Worm (Caenorhabditis elegans) whole organism, L4 larva: ENCODE results near the gene nhr-19.

ENCODE experiments used
- T20F7.1 ChIP-seq: fragments of 200-800 bp; sonication (Bioruptor generic); optimal IDR thresholded peaks from 2 replicates; lab custom pipeline; 2018; ENCODE audit warnings: mild to moderate bottlenecking, missing genetic modification characterization, missing compliant biosample characterization
- Y48G9A.11 ChIP-seq: fragments of 200-800 bp; sonication (Bioruptor generic); IDR thresholded peaks from 2 replicates; pipeline ENCODE4 v1.3.6; 2022; ENCODE audit warnings: missing genetic modification reagents, missing genetic modification characterization, missing compliant biosample characterization
- ZK337.2 ChIP-seq: fragments of 200-800 bp; sonication (Bioruptor generic); IDR thresholded peaks from 2 replicates; pipeline ENCODE4 v1.3.6; 2022; ENCODE audit warnings: missing genetic modification reagents, missing genetic modification characterization, missing compliant biosample characterization
- aha-1 ChIP-seq: fragments of 150-350 bp; peaks from one replicate; lab custom pipeline; 2014; ENCODE audit warnings: missing biosample characterization, missing genetic modification characterization
- arid-1 ChIP-seq: fragments of 200-800 bp; sonication (Bioruptor generic); conservative IDR thresholded peaks from 2 replicates; pipeline ENCODE4 v1.3.6; 2022; ENCODE audit warnings: missing genetic modification reagents, missing genetic modification characterization, missing compliant biosample characterization
- ceh-20 ChIP-seq: fragments of 200-800 bp; sonication (Bioruptor generic); IDR thresholded peaks from 2 replicates; pipeline ENCODE4 v1.3.6; 2022; ENCODE audit warnings: missing genetic modification reagents, missing genetic modification characterization, missing compliant biosample characterization
- ceh-32 ChIP-seq: sonication (generic microtip); optimal IDR thresholded peaks from 2 replicates; lab custom pipeline; 2016; ENCODE audit warnings: mild to moderate bottlenecking, missing genetic modification characterization, missing compliant biosample characterization; ENCODE audit not compliant: poor library complexity
- ceh-44 ChIP-seq: fragments of 200-800 bp; sonication (Bioruptor generic); IDR thresholded peaks from 2 replicates; pipeline ENCODE4 v1.3.6; 2022; ENCODE audit warnings: missing genetic modification reagents, missing genetic modification characterization, missing compliant biosample characterization
- ces-1 ChIP-seq: fragments of 150-350 bp; sonication (generic microtip); optimal IDR thresholded peaks from 4 replicates; lab custom pipeline; 2014; ENCODE audit warnings: missing biosample characterization, missing genetic modification reagents, missing genetic modification characterization
- cey-2 ChIP-seq: sonication (generic microtip); optimal IDR thresholded peaks from 3 replicates; lab custom pipeline; 2017; ENCODE audit warnings: missing genetic modification characterization, mild to moderate bottlenecking, missing compliant biosample characterization, antibody characterized with exemption, borderline replicate concordance; ENCODE audit not compliant: insufficient read depth
- daf-16 ChIP-seq, 3 experiments: sonication (generic microtip); optimal IDR thresholded peaks; 2 replicates each; lab custom pipeline; 2016 to 2017; ENCODE audit warnings: missing genetic modification characterization in 3 of 3, missing genetic modification reagents in 3 of 3, mild to moderate bottlenecking in 2 of 3, missing compliant biosample characterization in 2 of 3, missing biosample characterization in 1 of 3, moderate library complexity in 1 of 3
- daf-8 ChIP-seq: fragments of 200-800 bp; sonication (Bioruptor generic); IDR thresholded peaks from 2 replicates; pipeline ENCODE4 v1.3.6; 2022; ENCODE audit warnings: missing genetic modification characterization, missing compliant biosample characterization
- dmd-6 ChIP-seq: fragments of 200-800 bp; sonication (Bioruptor generic); IDR thresholded peaks from 2 replicates; pipeline ENCODE4 v1.3.6; 2022; ENCODE audit warnings: missing genetic modification reagents, missing genetic modification characterization, missing compliant biosample characterization
- dmd-9 ChIP-seq: fragments of 200-800 bp; sonication (Bioruptor generic); IDR thresholded peaks from 2 replicates; pipeline ENCODE4 v1.3.6; 2022; ENCODE audit warnings: missing genetic modification reagents, missing genetic modification characterization, missing compliant biosample characterization
- duxl-1 ChIP-seq: sonication (generic microtip); optimal IDR thresholded peaks from 2 replicates; lab custom pipeline; 2016; ENCODE audit warnings: mild to moderate bottlenecking, missing genetic modification characterization, moderate library complexity, missing compliant biosample characterization; ENCODE audit not compliant: poor library complexity
- fkh-10 ChIP-seq: fragments of 150-350 bp; optimal IDR thresholded peaks from 2 replicates; lab custom pipeline; 2014; ENCODE audit warnings: missing biosample characterization, missing genetic modification reagents, missing genetic modification characterization
- jun-1 ChIP-seq: fragments of 150-350 bp; optimal IDR thresholded peaks from 2 replicates; lab custom pipeline; 2014; ENCODE audit warnings: missing biosample characterization, missing genetic modification reagents, missing genetic modification characterization
- lin-15B ChIP-seq: fragments of 150-350 bp; sonication (generic microtip); optimal IDR thresholded peaks from 3 replicates; lab custom pipeline; 2014; ENCODE audit warnings: missing biosample characterization, missing genetic modification characterization
- lsy-2 ChIP-seq, 2 experiments: fragments of 150-350 bp in 1 of 2; sonication (generic microtip) in 1 of 2; optimal IDR thresholded peaks; 2 replicates each; lab custom pipeline; 2014 to 2017; ENCODE audit warnings: missing biosample characterization in 2 of 2, missing genetic modification characterization in 2 of 2
- mdl-1 ChIP-seq, 2 experiments: fragments of 150-350 bp in 1 of 2; sonication (generic microtip) in 1 of 2; optimal IDR thresholded peaks; 2 replicates each; lab custom pipeline; 2014 to 2017; ENCODE audit warnings: missing biosample characterization in 2 of 2, missing genetic modification characterization in 2 of 2
- mxl-3 ChIP-seq: fragments of 200-800 bp; sonication (Bioruptor generic); optimal IDR thresholded peaks from 2 replicates; lab custom pipeline; 2018; ENCODE audit warnings: mild to moderate bottlenecking, missing genetic modification characterization, missing compliant biosample characterization
- nhr-11 ChIP-seq: fragments of 150-350 bp; optimal IDR thresholded peaks from 2 replicates; lab custom pipeline; 2014; ENCODE audit warnings: missing biosample characterization, missing genetic modification characterization
- nhr-25 ChIP-seq: sonication (generic microtip); optimal IDR thresholded peaks from 2 replicates; lab custom pipeline; 2017; ENCODE audit warnings: missing genetic modification characterization, mild to moderate bottlenecking, missing compliant biosample characterization, antibody characterized with exemption, moderate library complexity, borderline replicate concordance; ENCODE audit not compliant: insufficient read depth
- nhr-28 ChIP-seq: fragments of 150-350 bp; optimal IDR thresholded peaks from 2 replicates; lab custom pipeline; 2014; ENCODE audit warnings: missing biosample characterization, missing genetic modification characterization
- nhr-41 ChIP-seq: fragments of 200-800 bp; sonication (Bioruptor generic); IDR thresholded peaks from 2 replicates; pipeline ENCODE4 v1.3.6; 2022; ENCODE audit warnings: missing genetic modification reagents, missing genetic modification characterization, missing compliant biosample characterization
- nhr-42 ChIP-seq: fragments of 200-800 bp; sonication (Bioruptor generic); IDR thresholded peaks from 2 replicates; pipeline ENCODE4 v1.3.6; 2022; ENCODE audit warnings: missing genetic modification characterization, missing compliant biosample characterization
- nhr-6 ChIP-seq: fragments of 150-350 bp; optimal IDR thresholded peaks from 2 replicates; lab custom pipeline; 2014; ENCODE audit warnings: missing biosample characterization, missing genetic modification characterization
- nhr-76 ChIP-seq: fragments of 150-350 bp; optimal IDR thresholded peaks from 2 replicates; lab custom pipeline; 2014; ENCODE audit warnings: missing biosample characterization, missing genetic modification characterization
- sdz-12 ChIP-seq: fragments of 200-800 bp; sonication (Bioruptor generic); optimal IDR thresholded peaks from 2 replicates; lab custom pipeline; 2018; ENCODE audit warnings: mild to moderate bottlenecking, missing genetic modification characterization, missing compliant biosample characterization
- snpc-1.2 ChIP-seq: fragments of 200-800 bp; sonication (Bioruptor generic); IDR thresholded peaks from 2 replicates; pipeline ENCODE4 v1.3.6; 2022; ENCODE audit warnings: missing genetic modification reagents, missing genetic modification characterization, missing compliant biosample characterization
- tag-97 ChIP-seq: fragments of 200-800 bp; sonication (Bioruptor generic); IDR thresholded peaks from 2 replicates; pipeline ENCODE4 v1.3.6; 2022; ENCODE audit warnings: missing genetic modification characterization, missing compliant biosample characterization
- unc-62 ChIP-seq, 3 experiments: fragments of 150-350 bp in 1 of 3; sonication (generic microtip); optimal IDR thresholded peaks in 2 of 3; peaks in 1 of 3; 1 replicate in 1 of 3; 2 replicates in 2 of 3; lab custom pipeline; 2014 to 2017; ENCODE audit warnings: missing biosample characterization in 3 of 3, missing genetic modification characterization in 3 of 3, missing genetic modification reagents in 3 of 3, missing genotype in 1 of 3
- ztf-11 ChIP-seq: fragments of 150-350 bp; optimal IDR thresholded peaks from 2 replicates; lab custom pipeline; 2014; ENCODE audit warnings: missing biosample characterization, missing genetic modification characterization

nhr-19 gene

ce11 chrII:9605336-9605735 is at the start of gene nhr-19:
Gene nhr-19 (minus strand): TSS chrII:9605526.
- no peak for TF ChIP-seq tag-97
- peak; percentile 33 for TF ChIP-seq mxl-3 (GFP tag; lab: Kevin White, UChicago)
- TF ChIP-seq nhr-28 (tag; lab: Kevin White, UChicago): peak; percentile 23
- peak; percentile 74 for TF ChIP-seq nhr-11 (tag; lab: Kevin White, UChicago)
- no peak for TF ChIP-seq dmd-9
- TF ChIP-seq lin-15B (tag; lab: Kevin White, UChicago): no peak
- no peak for TF ChIP-seq nhr-25 (tag; lab: Kevin White, UChicago)
- TF ChIP-seq aha-1: peak; percentile 72
- no peak for TF ChIP-seq daf-16 (GFP tag; optimal IDR thresholded peaks at IDR 0.05; lab: Kevin White, UChicago)
- peak; percentile 63 for TF ChIP-seq daf-16 (tag; optimal IDR thresholded peaks at IDR 0.05; lab: Kevin White, UChicago)
- TF ChIP-seq snpc-1.2 (GFP tag; lab: Robert Waterston, UW): no peak
- TF ChIP-seq unc-62 (GFP tag; optimal IDR thresholded peaks at IDR 0.05 in 1 of 2; lab: Kevin White, UChicago): peak in 1 of 2 experiments; percentile 88
- TF ChIP-seq unc-62 (tag; optimal IDR thresholded peaks at IDR 0.05; lab: Kevin White, UChicago): no peak
- no peak for TF ChIP-seq Y48G9A.11 (GFP tag; lab: Robert Waterston, UW)
- no peak for TF ChIP-seq T20F7.1 (GFP tag; lab: Kevin White, UChicago)
- TF ChIP-seq cey-2: no peak

ce11 chrII:9653679-9654078 is 48.4 kb upstream of the nhr-19 start, which contains the start of gene ZK1307.2:
Gene ZK1307.2 (minus strand): TSS chrII:9653952.
- TF ChIP-seq ztf-11 (tag; lab: Kevin White, UChicago) (no peak), daf-8 (GFP tag; lab: Robert Waterston, UW) (no peak), unc-62 (GFP tag; optimal IDR thresholded peaks at IDR 0.05 in 1 of 2; lab: Kevin White, UChicago) (peak in 1 of 2 experiments; percentile 93), unc-62 (tag; optimal IDR thresholded peaks at IDR 0.05; lab: Kevin White, UChicago) (no peak)

ce11 chrII:9652919-9653318 is 47.6 kb upstream of the nhr-19 start, which contains the start of gene ZK1307.3:
Gene ZK1307.3 (minus strand): TSS chrII:9653019.
- TF ChIP-seq lsy-2 (tag; optimal IDR thresholded peaks at IDR 0.05; lab: Kevin White, UChicago) (no peak), fkh-10 (no peak), jun-1 (tag; lab: Kevin White, UChicago) (no peak), sdz-12 (GFP tag; lab: Kevin White, UChicago) (no peak), ceh-32 (tag; lab: Kevin White, UChicago) (no peak), mdl-1 (tag; optimal IDR thresholded peaks at IDR 0.05; lab: Kevin White, UChicago) (no peak), nhr-28 (tag; lab: Kevin White, UChicago) (no peak), ceh-20 (GFP tag; lab: Robert Waterston, UW) (no peak), duxl-1 (tag; lab: Kevin White, UChicago) (no peak), arid-1 (GFP tag; lab: Robert Waterston, UW) (no peak), ces-1 (no peak)

- TF ChIP-seq nhr-11 (tag; lab: Kevin White, UChicago): no peak
- no peak for TF ChIP-seq dmd-6 (GFP tag; lab: Robert Waterston, UW)
- TF ChIP-seq nhr-41 (GFP tag; lab: Robert Waterston, UW): no peak
- no peak for TF ChIP-seq ZK337.2 (GFP tag; lab: Robert Waterston, UW)
- no peak for TF ChIP-seq nhr-6 (tag; lab: Kevin White, UChicago)
- TF ChIP-seq nhr-42 (GFP tag; lab: Robert Waterston, UW): no peak
- no peak for TF ChIP-seq ceh-44 (GFP tag; lab: Robert Waterston, UW)
- TF ChIP-seq nhr-76 (tag; lab: Kevin White, UChicago): no peak
Measured at ce11 chrII:9651700-9652099, 46.4 kb upstream of the nhr-19 start, which contains the start of gene ZK1307.4. Gene ZK1307.4 (minus strand): TSS chrII:9651800.
